Fruit fly (Drosophila melanogaster): ENCODE data around the gene AP-1gamma.

Gene AP-1gamma

DNA sequence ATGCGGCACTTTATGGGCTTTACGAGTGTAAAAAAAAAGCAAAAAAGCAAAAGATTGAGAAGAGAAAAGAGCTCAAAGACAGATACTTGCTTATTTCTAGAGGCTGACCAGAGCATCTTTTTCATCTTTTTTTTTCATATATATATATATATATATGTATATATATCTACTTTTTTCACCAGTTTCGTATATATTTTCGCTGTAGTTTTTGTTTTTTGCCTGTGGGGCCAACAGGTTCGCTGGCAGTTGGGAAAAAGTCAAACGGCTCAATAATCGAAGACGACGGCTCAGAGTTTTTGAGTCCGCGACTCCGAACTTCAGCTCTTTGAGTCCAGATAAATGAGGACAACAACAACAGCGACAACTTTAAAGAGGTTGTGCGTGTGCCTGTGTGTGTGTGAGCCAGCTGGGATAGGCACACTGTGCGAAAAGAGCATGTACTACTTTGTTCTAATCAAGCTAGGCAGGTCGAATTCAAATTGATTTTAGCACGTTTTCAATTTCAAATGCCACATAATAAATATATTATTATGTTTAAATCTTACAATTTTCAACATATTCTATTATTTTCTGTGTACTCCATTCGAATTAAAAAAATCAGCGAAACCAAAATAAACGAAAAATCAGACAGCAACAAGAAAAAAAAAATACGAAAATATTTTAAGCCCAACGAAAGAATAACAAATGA, 41.5 kb upstream of the AP-1gamma start (continued):
- TF ChIP-seq sima (GFP tag; optimal IDR thresholded peaks at IDR 0.05) = no peak
- TF ChIP-seq Atf-2 (GFP tag; optimal IDR thresholded peaks at IDR 0.05) = no peak
- peak; percentile 56 for TF ChIP-seq CG32532 (GFP tag; IDR thresholded peaks at IDR 0.05)
- peak; percentile 56 for TF ChIP-seq row (GFP tag; IDR thresholded peaks at IDR 0.05)
- peak; percentile 7 for TF ChIP-seq CG4424 (GFP tag; optimal IDR thresholded peaks at IDR 0.05)
- peak; percentile 28; the same call in 1 of the 2 replicates for TF ChIP-seq al (GFP tag; IDR thresholded peaks at IDR 0.05)
- no peak for TF ChIP-seq CG11696 (GFP tag; IDR thresholded peaks at IDR 0.05)
- no peak for TF ChIP-seq Abd-B (GFP tag; optimal IDR thresholded peaks at IDR 0.05)
- peak; percentile 38; the same call in 1 of the 3 replicates for TF ChIP-seq CG11695 (GFP tag; IDR thresholded peaks at IDR 0.05)
- no peak for TF ChIP-seq zf30C (GFP tag; optimal IDR thresholded peaks at IDR 0.05)
- peak; percentile 35 for TF ChIP-seq Oli (tag; optimal IDR thresholded peaks at IDR 0.05)
- TF ChIP-seq CG12391 (tag; optimal IDR thresholded peaks at IDR 0.05) = peak; percentile 11
- no peak for TF ChIP-seq CG16813 (GFP tag; IDR thresholded peaks at IDR 0.05; ENCODE audit: partially characterized antibody)
- peak; percentile 55 for TF ChIP-seq CG9932 (GFP tag; IDR thresholded peaks at IDR 0.05)
- no peak for TF ChIP-seq CG14860 (GFP tag; IDR thresholded peaks at IDR 0.05; ENCODE audit: partially characterized antibody)
- no peak for TF ChIP-seq Opbp (GFP tag; IDR thresholded peaks at IDR 0.05; ENCODE audit: partially characterized antibody)
- TF ChIP-seq chn (GFP tag; optimal IDR thresholded peaks at IDR 0.05) = no peak
- TF ChIP-seq HHEX (GFP tag; optimal IDR thresholded peaks at IDR 0.05) = peak; percentile 18
- TF ChIP-seq Camta (GFP tag; optimal IDR thresholded peaks at IDR 0.05) = no peak
- no peak for TF ChIP-seq C15 (GFP tag; IDR thresholded peaks at IDR 0.05)
- no peak for TF ChIP-seq MESR4 (GFP tag; optimal IDR thresholded peaks at IDR 0.05)
- TF ChIP-seq E2f2 (GFP tag; IDR thresholded peaks at IDR 0.05) = no peak
- TF ChIP-seq CG12744 (GFP tag; optimal IDR thresholded peaks at IDR 0.05) = no peak
- TF ChIP-seq vfl (GFP tag; optimal IDR thresholded peaks at IDR 0.05) = no peak
- no peak for TF ChIP-seq Nf-YB (GFP tag; optimal IDR thresholded peaks at IDR 0.05)
- no peak for TF ChIP-seq CG2202 (tag; optimal IDR thresholded peaks at IDR 0.05)
- TF ChIP-seq CG13424 (tag; optimal IDR thresholded peaks at IDR 0.05) = peak; percentile 18
- TF ChIP-seq CG11247 (GFP tag; IDR thresholded peaks at IDR 0.05) = no peak
- no peak for TF ChIP-seq wek (GFP tag; optimal IDR thresholded peaks at IDR 0.05)
- peak; percentile 47; the same call in 1 of the 2 replicates for TF ChIP-seq CG14441 (GFP tag; IDR thresholded peaks at IDR 0.05)
- no peak for TF ChIP-seq trem (tag; optimal IDR thresholded peaks at IDR 0.05)
- no peak for TF ChIP-seq scrt (GFP tag; optimal IDR thresholded peaks at IDR 0.05)
- peak; percentile 19 for TF ChIP-seq az2 (GFP tag; optimal IDR thresholded peaks at IDR 0.05)
- no peak for TF ChIP-seq ranshi (GFP tag; IDR thresholded peaks at IDR 0.05)
- TF ChIP-seq bcd (GFP tag; optimal IDR thresholded peaks at IDR 0.05) = peak; percentile 3
- TF ChIP-seq gcm2 (GFP tag; optimal IDR thresholded peaks at IDR 0.05) = no peak
- TF ChIP-seq HmgD (GFP tag; optimal IDR thresholded peaks at IDR 0.05) = no peak
- no peak for TF ChIP-seq CG14965 (GFP tag; optimal IDR thresholded peaks at IDR 0.05; ENCODE audit: borderline replicate concordance)
- TF ChIP-seq CG4617 (GFP tag; optimal IDR thresholded peaks at IDR 0.05; ENCODE audit: borderline replicate concordance) = no peak
- TF ChIP-seq Dek (tag; optimal IDR thresholded peaks at IDR 0.05) = no peak
- TF ChIP-seq tin (GFP tag; optimal IDR thresholded peaks at IDR 0.05) = no peak
- peak; percentile 64 for TF ChIP-seq lbe (GFP tag; optimal IDR thresholded peaks at IDR 0.05)
- TF ChIP-seq CG17612 (GFP tag; IDR thresholded peaks at IDR 0.05) = no peak
- no peak for TF ChIP-seq CG13123 (GFP tag; optimal IDR thresholded peaks at IDR 0.05)
- no peak for TF ChIP-seq CG3407 (GFP tag; optimal IDR thresholded peaks at IDR 0.05)
- no peak for TF ChIP-seq esg (GFP tag; conservative IDR thresholded peaks at IDR 0.05)
- TF ChIP-seq Blimp-1 (GFP tag; optimal IDR thresholded peaks at IDR 0.05) = peak; percentile 32
- TF ChIP-seq slou (GFP tag; optimal IDR thresholded peaks at IDR 0.05) = no peak
- no peak for TF ChIP-seq CG2129 (GFP tag; IDR thresholded peaks at IDR 0.05; ENCODE audit: partially characterized antibody)
- no peak for TF ChIP-seq Lpt (GFP tag; optimal IDR thresholded peaks at IDR 0.05)
